Worm (Caenorhabditis elegans) whole organism, L4 larva: Measurements from ENCODE around the gene pph-1.

Experiments used
- nhr-41 ChIP-seq: fragments of 200-800 bp; sonication (Bioruptor generic); IDR thresholded peaks from 2 replicates; pipeline ENCODE4 v1.3.6; 2022; ENCODE audit warnings: missing genetic modification reagents, missing genetic modification characterization, missing compliant biosample characterization
- rbr-2 ChIP-seq: sonication (generic microtip); optimal IDR thresholded peaks from 2 replicates; lab custom pipeline; 2016; ENCODE audit warnings: missing genotype, missing genetic modification characterization, missing compliant biosample characterization

ce11 chrV:10657959-10658358 lies 44.4 kb upstream of the pph-1 start, which contains the start of gene tut-2:
- TF ChIP-seq rbr-2 (tag; lab: Kevin White, UChicago) (no peak), nhr-41 (GFP tag; lab: Robert Waterston, UW) (no peak)
